Worm (Caenorhabditis elegans): ENCODE measurements around the gene F32F2.4.

Gene F32F2.4

DNA sequence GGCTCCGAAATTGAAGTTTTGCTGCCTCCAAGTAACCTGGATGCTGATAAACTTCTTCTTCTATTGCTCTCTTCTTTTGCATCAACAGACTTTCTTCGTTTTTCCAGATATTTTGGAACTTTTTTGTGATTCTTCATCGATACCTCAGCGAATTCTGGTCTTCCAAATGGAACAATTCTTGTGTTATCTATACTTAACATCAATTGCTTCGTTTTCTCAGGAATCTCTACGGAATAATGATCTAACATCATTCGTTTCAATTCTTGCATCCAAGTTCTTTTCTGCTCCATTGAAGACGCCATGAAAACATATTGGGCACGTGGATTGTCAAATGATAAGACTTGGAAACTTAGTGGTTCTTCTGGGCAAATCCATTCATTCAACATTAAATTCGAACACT lies at the start of gene F32F2.4:
TSS of gene F32F2.4 (plus strand) at position 301 of the 400 bp plus-strand sequence.
- no peak for TF ChIP-seq tab-1 (GFP tag; IDR thresholded peaks at IDR 0.05)
- TF ChIP-seq klf-2 (GFP tag; conservative IDR thresholded peaks at IDR 0.05) = no peak
- TF ChIP-seq ref-1 (GFP tag; conservative IDR thresholded peaks at IDR 0.05) = no peak
- TF ChIP-seq med-1 (GFP tag; optimal IDR thresholded peaks at IDR 0.05; ENCODE audit: insufficient read depth) = no peak
- no peak for TF ChIP-seq flt-1 (GFP tag; IDR thresholded peaks at IDR 0.05)
- no peak for TF ChIP-seq ztf-29 (GFP tag; IDR thresholded peaks at IDR 0.05)
- no peak for TF ChIP-seq cog-1 (tag; optimal IDR thresholded peaks at IDR 0.05)

DNA sequence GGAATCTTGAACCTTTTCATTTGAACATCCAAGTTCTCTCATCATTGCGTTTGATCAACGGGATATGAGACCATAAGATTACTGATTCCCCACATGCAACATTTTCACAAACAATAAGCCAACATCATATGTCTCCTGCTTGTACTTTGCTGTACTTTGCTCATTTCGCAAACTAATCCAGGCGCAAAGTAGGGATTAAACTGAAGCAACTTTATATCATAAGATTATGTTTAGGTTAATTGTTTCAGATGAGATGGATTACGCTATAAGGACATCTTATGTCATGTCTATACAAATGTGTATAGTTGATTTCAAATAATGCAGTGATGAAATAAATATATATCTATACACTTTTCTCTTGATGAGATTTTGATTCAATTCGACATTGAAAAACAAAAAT lies 46.5 kb upstream of the F32F2.4 start:
- no peak for TF ChIP-seq klf-2 (GFP tag; conservative IDR thresholded peaks at IDR 0.05)
- no peak for TF ChIP-seq tab-1 (GFP tag; IDR thresholded peaks at IDR 0.05)
- TF ChIP-seq cog-1 (tag; optimal IDR thresholded peaks at IDR 0.05) = no peak
- TF ChIP-seq flt-1 (GFP tag; IDR thresholded peaks at IDR 0.05) = no peak
- no peak for TF ChIP-seq med-1 (GFP tag; optimal IDR thresholded peaks at IDR 0.05; ENCODE audit: insufficient read depth)
- no peak for TF ChIP-seq T22C8.4 (GFP tag; IDR thresholded peaks at IDR 0.05)

DNA sequence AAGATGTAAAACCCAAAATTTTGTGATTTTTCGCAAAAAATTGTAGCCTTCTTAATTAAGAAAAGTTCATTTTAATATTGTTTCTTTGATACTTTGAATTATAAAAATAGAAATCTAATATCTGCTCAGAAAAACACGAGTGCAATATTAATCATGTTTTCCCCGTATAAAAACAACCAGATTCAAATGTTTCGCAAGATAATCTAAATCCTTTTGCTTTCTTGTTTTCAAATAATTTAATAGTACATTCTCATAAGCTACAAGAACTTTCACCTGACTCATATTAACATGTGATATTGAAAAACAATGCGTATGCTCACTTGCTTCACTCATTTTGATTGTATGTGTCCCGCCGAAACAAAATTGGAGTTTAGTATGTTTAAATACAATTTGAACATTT lies 40.7 kb upstream of the F32F2.4 start:
- TF ChIP-seq tab-1 (GFP tag; IDR thresholded peaks at IDR 0.05) (no peak), cog-1 (tag; optimal IDR thresholded peaks at IDR 0.05) (no peak), ztf-23 (GFP tag; IDR thresholded peaks at IDR 0.05) (no peak), T22C8.4 (GFP tag; IDR thresholded peaks at IDR 0.05) (no peak), klf-2 (GFP tag; conservative IDR thresholded peaks at IDR 0.05) (no peak), ref-1 (GFP tag; conservative IDR thresholded peaks at IDR 0.05) (no peak), flt-1 (GFP tag; IDR thresholded peaks at IDR 0.05) (no peak), ztf-29 (GFP tag; IDR thresholded peaks at IDR 0.05) (no peak), med-1 (GFP tag; optimal IDR thresholded peaks at IDR 0.05; ENCODE audit: insufficient read depth) (no peak)

DNA sequence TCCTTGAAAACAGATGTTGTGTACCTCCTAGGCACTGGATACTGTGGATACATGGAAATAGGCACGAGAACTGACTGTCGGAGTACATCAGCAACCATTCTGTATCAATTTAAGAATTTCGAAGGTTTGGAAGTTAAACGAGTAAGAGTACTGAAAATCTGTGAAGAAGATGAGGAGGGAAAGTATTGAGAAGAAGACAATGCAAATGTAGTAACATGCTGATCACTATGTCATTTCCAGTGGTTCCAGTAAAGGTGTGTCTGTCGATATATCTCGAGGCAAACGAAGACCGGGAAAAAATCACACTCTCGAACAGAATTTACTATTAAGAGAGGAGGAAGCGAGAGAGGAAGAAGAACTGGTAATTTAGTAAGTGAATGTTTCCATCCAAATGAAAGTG lies 39.6 kb upstream of the F32F2.4 start, which contains the start of gene dmd-10:
TSS of gene dmd-10 (minus strand) at position 101 of the 400 bp plus-strand sequence.
- no peak for TF ChIP-seq ref-1 (GFP tag; conservative IDR thresholded peaks at IDR 0.05)
- TF ChIP-seq cog-1 (tag; optimal IDR thresholded peaks at IDR 0.05) = no peak
- TF ChIP-seq tab-1 (GFP tag; IDR thresholded peaks at IDR 0.05) = no peak
- TF ChIP-seq ztf-29 (GFP tag; IDR thresholded peaks at IDR 0.05) = no peak
- no peak for TF ChIP-seq flt-1 (GFP tag; IDR thresholded peaks at IDR 0.05)
- no peak for TF ChIP-seq klf-2 (GFP tag; conservative IDR thresholded peaks at IDR 0.05)
- no peak for TF ChIP-seq med-1 (GFP tag; optimal IDR thresholded peaks at IDR 0.05; ENCODE audit: insufficient read depth)
- TF ChIP-seq T22C8.4 (GFP tag; IDR thresholded peaks at IDR 0.05) = no peak
- TF ChIP-seq ztf-23 (GFP tag; IDR thresholded peaks at IDR 0.05) = no peak

DNA sequence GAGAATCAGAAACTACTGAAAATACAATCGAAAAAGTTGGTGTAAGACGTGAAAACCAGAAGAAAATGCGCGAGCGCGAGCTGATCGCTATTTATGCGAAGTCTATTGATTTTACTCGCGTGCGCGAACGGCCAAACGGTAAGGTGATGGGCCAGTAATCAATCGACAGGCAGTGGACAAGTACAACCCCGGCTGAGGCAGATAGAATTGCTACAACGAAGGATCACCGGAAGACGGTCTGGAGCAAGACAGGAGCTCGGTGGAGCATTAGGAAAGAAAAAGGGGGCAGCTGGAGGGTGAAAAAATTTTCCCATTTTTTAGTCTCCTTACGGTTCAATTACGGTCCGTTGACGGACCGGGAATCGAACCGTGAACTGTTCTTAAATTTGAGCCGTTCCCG lies 36.3 kb upstream of the F32F2.4 start:
- 0 out of 2 replicates have a peak, but pooled peaks have one; percentile 41 for TF ChIP-seq tab-1 (GFP tag; IDR thresholded peaks at IDR 0.05)

DNA sequence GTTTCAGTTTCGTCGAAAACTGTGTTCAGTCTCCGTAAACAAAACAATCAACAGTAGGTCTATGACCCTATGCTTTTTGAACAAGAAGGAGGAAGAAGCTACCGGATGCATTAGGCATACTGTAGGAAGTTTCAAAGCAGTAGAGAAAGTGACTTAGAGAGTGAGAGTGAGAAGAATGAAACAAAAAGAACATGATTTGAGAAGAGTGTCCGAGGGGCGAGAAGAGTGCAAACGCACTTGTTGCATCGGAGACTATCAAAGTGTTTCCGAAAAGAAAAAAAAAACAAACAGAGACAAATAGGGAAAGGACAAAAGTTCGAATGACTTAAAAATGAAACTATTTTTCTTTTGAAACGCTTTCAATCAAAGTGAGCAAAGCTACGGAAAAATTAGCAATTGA lies 32.9 kb upstream of the F32F2.4 start:
- no peak for TF ChIP-seq tab-1 (GFP tag; IDR thresholded peaks at IDR 0.05)
- no peak for TF ChIP-seq ref-1 (GFP tag; conservative IDR thresholded peaks at IDR 0.05)

DNA sequence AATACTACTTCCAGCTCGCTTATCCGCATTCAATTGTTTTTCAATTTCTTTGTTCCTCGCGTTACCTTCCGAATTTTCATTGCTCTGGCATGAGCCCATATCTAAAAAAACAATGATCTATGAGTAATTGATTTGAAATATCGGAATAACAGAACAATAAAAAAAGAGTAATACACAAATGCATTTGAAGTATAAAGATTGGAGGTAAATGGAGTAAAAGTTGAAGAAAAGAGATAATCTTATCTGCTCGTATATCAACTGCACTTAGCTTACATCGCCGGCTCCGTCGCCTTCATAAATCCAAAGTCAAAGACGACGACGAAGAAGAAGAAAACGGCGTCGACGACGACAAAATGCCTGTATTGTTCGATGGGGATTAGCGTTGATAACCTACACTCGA lies 26.6 kb upstream of the F32F2.4 start, which contains the start of gene odr-3:
TSS of gene odr-3 (minus strand) at position 101 of the 400 bp plus-strand sequence.
- TF ChIP-seq med-1 (GFP tag; optimal IDR thresholded peaks at IDR 0.05; ENCODE audit: insufficient read depth) = no peak
- TF ChIP-seq ztf-23 (GFP tag; IDR thresholded peaks at IDR 0.05) = no peak

DNA sequence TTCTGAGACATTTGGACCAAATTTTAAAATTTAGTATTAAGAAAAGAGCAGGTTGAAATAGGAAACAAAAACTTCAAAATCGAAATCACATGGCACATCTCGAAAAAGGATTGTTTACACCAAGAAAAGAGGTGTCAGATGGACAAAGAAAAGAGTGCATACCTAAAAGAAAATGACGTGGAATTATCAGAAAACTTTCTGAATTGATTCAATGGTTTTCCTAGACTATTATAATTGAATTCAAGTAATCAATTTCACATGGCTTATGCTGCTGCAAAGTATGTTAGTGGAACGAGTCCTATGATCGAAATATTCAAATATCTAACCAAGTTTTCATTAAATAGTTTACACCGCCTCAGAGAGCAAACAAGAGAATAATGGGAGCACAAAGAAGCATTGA lies 23.2 kb upstream of the F32F2.4 start:
- no peak for TF ChIP-seq tab-1 (GFP tag; IDR thresholded peaks at IDR 0.05)
- TF ChIP-seq ztf-23 (GFP tag; IDR thresholded peaks at IDR 0.05) = no peak
- TF ChIP-seq flt-1 (GFP tag; IDR thresholded peaks at IDR 0.05) = no peak
- TF ChIP-seq med-1 (GFP tag; optimal IDR thresholded peaks at IDR 0.05; ENCODE audit: insufficient read depth) = no peak
- TF ChIP-seq cog-1 (tag; optimal IDR thresholded peaks at IDR 0.05) = no peak
- TF ChIP-seq ref-1 (GFP tag; conservative IDR thresholded peaks at IDR 0.05) = no peak
- TF ChIP-seq T22C8.4 (GFP tag; IDR thresholded peaks at IDR 0.05) = no peak
- no peak for TF ChIP-seq ztf-29 (GFP tag; IDR thresholded peaks at IDR 0.05)
- no peak for TF ChIP-seq klf-2 (GFP tag; conservative IDR thresholded peaks at IDR 0.05)

DNA sequence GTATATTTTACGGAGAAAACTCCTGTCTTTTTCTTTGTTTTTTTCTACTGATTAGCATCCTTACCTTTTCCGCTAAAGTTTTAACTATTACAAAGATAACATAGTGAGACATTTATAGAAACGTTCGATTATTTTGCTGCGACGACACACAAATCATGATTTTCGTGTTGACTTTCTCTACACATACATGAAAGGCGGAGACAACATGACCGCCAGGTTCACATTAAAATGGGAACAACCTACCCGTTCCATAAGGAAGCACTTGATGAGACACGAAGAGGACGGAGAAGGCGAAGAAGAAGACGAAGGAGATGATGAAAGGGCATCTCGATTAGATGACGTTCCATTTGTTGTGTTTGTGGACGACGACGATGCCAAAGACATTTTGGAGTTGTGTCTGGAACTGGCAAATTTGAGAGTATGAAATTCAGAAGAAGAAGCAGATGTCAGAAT lies 17.1 kb upstream of the F32F2.4 start, which contains the start of gene C34D1.4:
TSS of gene C34D1.4 (minus strand) at position 403 of the 453 bp plus-strand sequence.
- no peak for TF ChIP-seq med-1 (GFP tag; optimal IDR thresholded peaks at IDR 0.05; ENCODE audit: insufficient read depth)
- no peak for TF ChIP-seq T22C8.4 (GFP tag; IDR thresholded peaks at IDR 0.05)
- TF ChIP-seq cog-1 (tag; optimal IDR thresholded peaks at IDR 0.05) = no peak
- no peak for TF ChIP-seq ztf-29 (GFP tag; IDR thresholded peaks at IDR 0.05)
- TF ChIP-seq klf-2 (GFP tag; conservative IDR thresholded peaks at IDR 0.05) = no peak
- no peak for TF ChIP-seq flt-1 (GFP tag; IDR thresholded peaks at IDR 0.05)
- no peak for TF ChIP-seq ztf-23 (GFP tag; IDR thresholded peaks at IDR 0.05)
- no peak for TF ChIP-seq tab-1 (GFP tag; IDR thresholded peaks at IDR 0.05)
- TF ChIP-seq ref-1 (GFP tag; conservative IDR thresholded peaks at IDR 0.05) = no peak

DNA sequence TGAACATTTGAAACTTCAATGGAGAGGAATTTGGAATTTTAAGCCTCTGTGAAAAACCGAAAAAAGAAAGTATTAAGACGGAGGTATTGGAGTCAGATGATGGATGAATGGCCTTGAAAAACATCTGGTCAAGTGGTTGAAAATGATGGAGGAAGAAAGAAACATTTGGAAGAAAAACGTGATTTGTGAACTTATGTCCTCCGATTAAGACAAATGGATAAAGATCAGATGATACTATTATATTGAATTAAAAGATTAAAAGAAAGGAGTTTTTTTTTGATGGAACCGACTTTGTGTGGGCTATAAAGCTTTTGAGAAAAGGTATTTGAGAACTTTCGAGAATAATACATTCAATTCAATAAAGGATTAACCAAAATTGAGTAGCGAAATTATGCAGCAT lies 16.5 kb upstream of the F32F2.4 start:
- TF ChIP-seq klf-2 (GFP tag; conservative IDR thresholded peaks at IDR 0.05) (no peak), med-1 (GFP tag; optimal IDR thresholded peaks at IDR 0.05; ENCODE audit: insufficient read depth) (no peak), ztf-23 (GFP tag; IDR thresholded peaks at IDR 0.05) (no peak)

DNA sequence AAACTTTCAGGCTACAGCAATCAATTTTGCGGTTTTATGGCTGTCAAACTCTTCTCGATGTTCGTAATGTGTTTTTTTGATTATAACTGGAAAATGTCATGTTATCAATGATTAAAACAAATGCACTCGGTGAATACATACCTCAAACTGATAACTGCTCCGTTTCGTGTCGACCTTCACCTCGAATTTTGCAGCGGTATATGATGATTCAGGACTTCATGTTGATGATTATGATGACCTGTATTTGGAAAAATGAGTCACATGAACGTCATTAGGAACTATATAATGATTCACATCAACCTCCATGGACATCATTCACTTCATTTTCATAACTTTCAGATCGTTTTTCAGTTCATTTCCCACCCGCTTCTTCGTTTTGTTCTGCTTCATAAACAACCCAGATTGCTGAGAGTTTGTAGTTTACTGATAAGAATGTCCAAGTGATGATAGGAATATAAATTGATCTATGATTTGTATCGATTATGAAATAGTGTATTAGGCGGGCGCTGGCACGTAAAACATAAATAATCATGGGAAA lies 13.2 kb upstream of the F32F2.4 start:
- no peak for TF ChIP-seq ref-1 (GFP tag; conservative IDR thresholded peaks at IDR 0.05)
- TF ChIP-seq ztf-23 (GFP tag; IDR thresholded peaks at IDR 0.05) = no peak
